Fruit fly (Drosophila melanogaster) whole organism, wandering third instar larva: ENCODE data around the gene GILT3.

ENCODE experiments used
- CG32264 ChIP-seq: fragments of 200-800 bp; sonication (Bioruptor generic); optimal IDR thresholded peaks from 2 replicates; lab custom pipeline; 2016; ENCODE audit warnings: missing biosample characterization, missing genetic modification characterization
- Dfd ChIP-seq: fragments of >200 bp; optimal IDR thresholded peaks from 2 replicates; lab custom pipeline; 2017; ENCODE audit warnings: missing biosample characterization, missing genetic modification characterization
- Dif ChIP-seq: fragments of 200-275, 200-300 bp; sonication (Bioruptor generic); optimal IDR thresholded peaks from 2 replicates; lab custom pipeline; 2018; ENCODE audit warnings: missing biosample characterization, missing genetic modification characterization; ENCODE audit not compliant: partially characterized antibody
- Hnf4 ChIP-seq: fragments of 200-800 bp; sonication (Bioruptor generic); optimal IDR thresholded peaks from 2 replicates; lab custom pipeline; 2016; ENCODE audit warnings: missing biosample characterization, mild to moderate bottlenecking, missing genetic modification characterization
- OdsH ChIP-seq: fragments of 200-800 bp; sonication (Bioruptor generic); optimal IDR thresholded peaks from 2 replicates; lab custom pipeline; 2016; ENCODE audit warnings: missing biosample characterization, mild to moderate bottlenecking, missing genetic modification characterization
- Vsx2 ChIP-seq: fragments of 200-300, 225-300 bp; sonication (Bioruptor generic); optimal IDR thresholded peaks from 2 replicates; lab custom pipeline; 2018; ENCODE audit warnings: missing biosample characterization, missing genetic modification characterization; ENCODE audit not compliant: partially characterized antibody
- br ChIP-seq: fragments of 200-800 bp; sonication (Bioruptor generic); optimal IDR thresholded peaks from 2 replicates; lab custom pipeline; 2016; ENCODE audit warnings: missing biosample characterization, missing genetic modification characterization
- ey ChIP-seq: fragments of 200-800 bp; sonication (Bioruptor generic); optimal IDR thresholded peaks from 2 replicates; lab custom pipeline; 2016; ENCODE audit warnings: missing biosample characterization, missing genetic modification characterization
- fru ChIP-seq: fragments of 200-800 bp; sonication (Bioruptor generic); optimal IDR thresholded peaks from 3 replicates; lab custom pipeline; 2016; ENCODE audit warnings: missing biosample characterization, mild to moderate bottlenecking, missing genetic modification characterization
- h ChIP-seq: fragments of 200-800 bp; sonication (Bioruptor generic); optimal IDR thresholded peaks from 3 replicates; lab custom pipeline; 2016; ENCODE audit warnings: missing biosample characterization, mild to moderate bottlenecking, missing genetic modification characterization
- pan ChIP-seq: fragments of >200 bp; optimal IDR thresholded peaks from 2 replicates; lab custom pipeline; 2017
- sage ChIP-seq: fragments of 200-800 bp; sonication (Bioruptor generic); optimal IDR thresholded peaks from 2 replicates; lab custom pipeline; 2016; ENCODE audit warnings: missing biosample characterization, mild to moderate bottlenecking, missing genetic modification characterization
- tai ChIP-seq: sonication (Bioruptor generic); optimal IDR thresholded peaks from 2 replicates; lab custom pipeline; 2016; ENCODE audit warnings: missing biosample characterization, missing genetic modification characterization
- usp ChIP-seq: fragments of >200 bp; optimal IDR thresholded peaks from 2 replicates; lab custom pipeline; 2017; ENCODE audit warnings: missing biosample characterization, missing genetic modification characterization

dm6 chr3R:23638351-23638750 is 38.8 kb upstream of the GILT3 start:
- TF ChIP-seq tai (GFP tag; lab: Kevin White, UChicago), result no peak
- TF ChIP-seq Vsx2, result no peak
- TF ChIP-seq fru (GFP tag; lab: Kevin White, UChicago), result no peak
- no peak for TF ChIP-seq usp
- no peak for TF ChIP-seq ey (GFP tag; lab: Kevin White, UChicago)
- TF ChIP-seq h, result no peak
- no peak for TF ChIP-seq br (GFP tag; lab: Kevin White, UChicago)
- no peak for TF ChIP-seq OdsH (GFP tag; lab: Kevin White, UChicago)
- no peak for TF ChIP-seq sage (GFP tag; lab: Kevin White, UChicago)
- no peak for TF ChIP-seq Dfd (GFP tag; lab: Kevin White, UChicago)
- TF ChIP-seq CG32264 (GFP tag; lab: Kevin White, UChicago), result no peak
- no peak for TF ChIP-seq Dif (GFP tag; lab: Kevin White, UChicago)
- no peak for TF ChIP-seq Hnf4 (GFP tag; lab: Kevin White, UChicago)
- no peak for TF ChIP-seq pan (lab: Kevin White, UChicago)
